Fruit fly (Drosophila melanogaster) whole organism, embryonic: ENCODE data around the gene Gr36b.

Experiments used
- Antp ChIP-seq: fragments of 200-800 bp; sonication (Bioruptor generic); optimal IDR thresholded peaks from 3 replicates; lab custom pipeline; 2016; ENCODE audit warnings: missing biosample characterization, missing genetic modification characterization
- Asciz ChIP-seq: fragments of 200-800 bp; sonication (Bioruptor generic); optimal IDR thresholded peaks from 2 replicates; lab custom pipeline; 2017; ENCODE audit warnings: missing biosample characterization, mild to moderate bottlenecking, missing genetic modification characterization, missing genetic modification reagents
- CG10543 ChIP-seq: fragments of 200-800 bp; sonication (Bioruptor generic); optimal IDR thresholded peaks from 3 replicates; lab custom pipeline; 2017; ENCODE audit warnings: missing biosample characterization, mild to moderate bottlenecking, missing genetic modification characterization, moderate library complexity
- CG11504 ChIP-seq: fragments of 200-800 bp; sonication (Bioruptor generic); optimal IDR thresholded peaks from 3 replicates; lab custom pipeline; 2019; ENCODE audit warnings: missing biosample characterization, mild to moderate bottlenecking, missing genetic modification characterization, moderate library complexity
- CG12071 ChIP-seq: fragments of 200-800 bp; sonication (Bioruptor generic); optimal IDR thresholded peaks from 3 replicates; lab custom pipeline; 2018; ENCODE audit warnings: missing biosample characterization, mild to moderate bottlenecking, missing genetic modification characterization
- CG1233 ChIP-seq: fragments of 200-800 bp; sonication (Bioruptor generic); optimal IDR thresholded peaks from 4 replicates; lab custom pipeline; 2018; ENCODE audit warnings: missing biosample characterization, mild to moderate bottlenecking, missing genetic modification characterization
- CG12391 ChIP-seq: fragments of 200-800 bp; sonication (Bioruptor generic); optimal IDR thresholded peaks from 3 replicates; lab custom pipeline; 2018; ENCODE audit warnings: missing biosample characterization, mild to moderate bottlenecking, missing genetic modification characterization, moderate library complexity
- CG12744 ChIP-seq: fragments of 200-800 bp; sonication (Bioruptor generic); optimal IDR thresholded peaks from 2 replicates; lab custom pipeline; 2016; ENCODE audit warnings: missing biosample characterization, missing genetic modification characterization
- CG13123 ChIP-seq: fragments of 200-800 bp; sonication (Bioruptor generic); optimal IDR thresholded peaks from 2 replicates; lab custom pipeline; 2016; ENCODE audit warnings: missing biosample characterization, missing genetic modification characterization
- CG13775 ChIP-seq: fragments of 200-800 bp; sonication (Bioruptor generic); optimal IDR thresholded peaks from 3 replicates; lab custom pipeline; 2017; ENCODE audit warnings: missing biosample characterization, mild to moderate bottlenecking, missing genetic modification characterization
- CG1529 ChIP-seq: fragments of 200-800 bp; sonication (Bioruptor generic); optimal IDR thresholded peaks from 3 replicates; lab custom pipeline; 2018; ENCODE audit warnings: missing biosample characterization, missing genetic modification characterization
- CG15514 ChIP-seq: fragments of 200-800 bp; sonication (Bioruptor generic); optimal IDR thresholded peaks from 3 replicates; lab custom pipeline; 2017; ENCODE audit warnings: missing biosample characterization, missing genetic modification characterization, mild to moderate bottlenecking, moderate library complexity, missing genetic modification reagents
- CG17328 ChIP-seq: fragments of 200-800 bp; sonication (Bioruptor generic); IDR thresholded peaks from 2 replicates; pipeline ENCODE4 v1.3.6; 2022; ENCODE audit warnings: missing biosample characterization, missing genetic modification characterization
- CG17568 ChIP-seq: fragments of 200-800 bp; sonication (Bioruptor generic); optimal IDR thresholded peaks from 2 replicates; lab custom pipeline; 2018; ENCODE audit warnings: missing biosample characterization, mild to moderate bottlenecking, missing genetic modification characterization, moderate library complexity
- CG1792 ChIP-seq: fragments of 200-800 bp; sonication (Bioruptor generic); optimal IDR thresholded peaks from 2 replicates; lab custom pipeline; 2016; ENCODE audit warnings: missing biosample characterization, missing genetic modification characterization
- CG18599 ChIP-seq: fragments of 200-800 bp; sonication (Bioruptor generic); optimal IDR thresholded peaks from 3 replicates; lab custom pipeline; 2017; ENCODE audit warnings: missing biosample characterization, missing genetic modification characterization, mild to moderate bottlenecking, moderate library complexity, missing genetic modification reagents
- CG2678 ChIP-seq: fragments of 200-800 bp; sonication (Bioruptor generic); optimal IDR thresholded peaks from 3 replicates; lab custom pipeline; 2019; ENCODE audit warnings: missing biosample characterization, mild to moderate bottlenecking, missing genetic modification characterization, moderate library complexity
- CG4424 ChIP-seq: fragments of 200-800 bp; sonication (Bioruptor generic); optimal IDR thresholded peaks from 3 replicates; lab custom pipeline; 2016; ENCODE audit warnings: missing biosample characterization, missing genetic modification characterization
- CG6689 ChIP-seq: fragments of 200-800 bp; sonication (Bioruptor generic); IDR thresholded peaks from 2 replicates; pipeline ENCODE4 v1.3.6; 2022; ENCODE audit warnings: missing biosample characterization, missing genetic modification characterization
- CG6765 ChIP-seq: fragments of 200-800 bp; sonication (Bioruptor generic); optimal IDR thresholded peaks from 3 replicates; lab custom pipeline; 2017; ENCODE audit warnings: missing biosample characterization, mild to moderate bottlenecking, missing genetic modification characterization
- CG7556 ChIP-seq: fragments of 200-800 bp; sonication (Bioruptor generic); optimal IDR thresholded peaks from 2 replicates; lab custom pipeline; 2017; ENCODE audit warnings: missing biosample characterization, mild to moderate bottlenecking, missing genetic modification characterization
- CG7745 ChIP-seq: fragments of 200-800 bp; sonication (Bioruptor generic); optimal IDR thresholded peaks from 2 replicates; lab custom pipeline; 2018; ENCODE audit warnings: missing biosample characterization, mild to moderate bottlenecking, missing genetic modification characterization, moderate library complexity
- CTCF ChIP-seq: fragments of 200-800 bp; sonication (Bioruptor generic); optimal IDR thresholded peaks from 2 replicates; lab custom pipeline; 2017; ENCODE audit warnings: missing biosample characterization, mild to moderate bottlenecking, missing genetic modification characterization, moderate library complexity
- D19A ChIP-seq: fragments of 200-800 bp; optimal IDR thresholded peaks from 3 replicates; lab custom pipeline; 2019; ENCODE audit warnings: missing biosample characterization, mild to moderate bottlenecking, missing genetic modification characterization, moderate library complexity
- Dad ChIP-seq: fragments of 200-800 bp; sonication (Bioruptor generic); optimal IDR thresholded peaks from 3 replicates; lab custom pipeline; 2016; ENCODE audit warnings: missing biosample characterization, missing genetic modification characterization
- Eip74EF ChIP-seq, 2 experiments: fragments of 200-800 bp in 1 of 2; fragments of >200 bp in 1 of 2; sonication (Bioruptor generic) in 1 of 2; optimal IDR thresholded peaks; 2 replicates each; lab custom pipeline; 2017 to 2019; ENCODE audit warnings: missing biosample characterization in 2 of 2, missing genetic modification characterization in 2 of 2, mild to moderate bottlenecking in 1 of 2, moderate library complexity in 1 of 2
- Ets65A ChIP-seq: fragments of 200-800 bp; sonication (Bioruptor generic); peaks from one replicate; lab custom pipeline; 2016; ENCODE audit warnings: missing biosample characterization, missing genetic modification characterization
- Fer2 ChIP-seq: fragments of 200-800 bp; sonication (Bioruptor generic); optimal IDR thresholded peaks from 2 replicates; lab custom pipeline; 2018; ENCODE audit warnings: missing biosample characterization, mild to moderate bottlenecking, missing genetic modification characterization, moderate library complexity
- Hr39 ChIP-seq: fragments of >200 bp; optimal IDR thresholded peaks from 2 replicates; lab custom pipeline; 2017
- Hsf ChIP-seq: fragments of 200-800 bp; sonication (Bioruptor generic); optimal IDR thresholded peaks from 3 replicates; lab custom pipeline; 2016; ENCODE audit warnings: missing biosample characterization, missing genetic modification characterization
- PHDP ChIP-seq: fragments of 200-800 bp; sonication (Bioruptor generic); optimal IDR thresholded peaks from 3 replicates; lab custom pipeline; 2018; ENCODE audit warnings: missing biosample characterization, mild to moderate bottlenecking, missing genetic modification characterization, moderate library complexity
- Rfx ChIP-seq: fragments of 200-800 bp; sonication (Bioruptor generic); IDR thresholded peaks from 2 replicates; pipeline ENCODE4 v1.3.6; 2022; ENCODE audit warnings: missing biosample characterization, missing genetic modification characterization
- Sin3A ChIP-seq: fragments of >200 bp; optimal IDR thresholded peaks from 2 replicates; lab custom pipeline; 2018
- Sox102F ChIP-seq: fragments of 200-800 bp; sonication (Bioruptor generic); optimal IDR thresholded peaks from 2 replicates; lab custom pipeline; 2018; ENCODE audit warnings: missing biosample characterization, mild to moderate bottlenecking, missing genetic modification characterization, moderate library complexity
- ab ChIP-seq: fragments of 200-800 bp; sonication (Bioruptor generic); optimal IDR thresholded peaks from 2 replicates; lab custom pipeline; 2016; ENCODE audit warnings: missing biosample characterization, missing genetic modification characterization
- bbx ChIP-seq: fragments of 200-800 bp; sonication (Bioruptor generic); IDR thresholded peaks from 2 replicates; pipeline ENCODE4 v1.3.6; 2022; ENCODE audit warnings: missing biosample characterization, missing genetic modification characterization; ENCODE audit not compliant: partially characterized antibody
- chinmo ChIP-seq: fragments of 200-800 bp; sonication (Bioruptor generic); IDR thresholded peaks from 4 replicates; pipeline ENCODE4 v1.3.6; 2022; ENCODE audit warnings: missing biosample characterization, missing genetic modification characterization; ENCODE audit not compliant: partially characterized antibody
- chn ChIP-seq: fragments of 200-800 bp; sonication (Bioruptor generic); optimal IDR thresholded peaks from 2 replicates; lab custom pipeline; 2016; ENCODE audit warnings: missing biosample characterization, missing genetic modification characterization
- crol ChIP-seq: fragments of 200-800 bp; sonication (Bioruptor generic); IDR thresholded peaks from 2 replicates; pipeline ENCODE4 v1.3.6; 2022; ENCODE audit warnings: missing biosample characterization, missing genetic modification characterization
- dysf ChIP-seq: fragments of 200-800 bp; sonication (Bioruptor generic); IDR thresholded peaks from 3 replicates; pipeline ENCODE4 v1.3.6; 2022; ENCODE audit warnings: missing biosample characterization, missing genetic modification characterization
- eve ChIP-seq, 2 experiments: fragments of >200 bp; optimal IDR thresholded peaks; 2 replicates each; lab custom pipeline; 2017; ENCODE audit warnings: missing biosample characterization in 2 of 2, missing genetic modification characterization in 2 of 2
- exex ChIP-seq: fragments of 200-800 bp; sonication (Bioruptor generic); optimal IDR thresholded peaks from 4 replicates; lab custom pipeline; 2018; ENCODE audit warnings: missing biosample characterization, mild to moderate bottlenecking, missing genetic modification characterization, moderate library complexity
- fd96Cb ChIP-seq: fragments of 200-800 bp; sonication (Bioruptor generic); optimal IDR thresholded peaks from 2 replicates; lab custom pipeline; 2018; ENCODE audit warnings: missing biosample characterization, mild to moderate bottlenecking, missing genetic modification characterization, moderate library complexity
- her ChIP-seq: fragments of 200-800 bp; sonication (Bioruptor generic); optimal IDR thresholded peaks from 2 replicates; lab custom pipeline; 2016; ENCODE audit warnings: missing biosample characterization, missing genetic modification characterization
- repo ChIP-seq: fragments of 200-800 bp; sonication (Bioruptor generic); optimal IDR thresholded peaks from 2 replicates; lab custom pipeline; 2016; ENCODE audit warnings: missing biosample characterization, missing genetic modification characterization
- rib ChIP-seq: fragments of 200-800 bp; sonication (Bioruptor generic); IDR thresholded peaks from 2 replicates; pipeline ENCODE4 v1.3.6; 2022; ENCODE audit warnings: missing biosample characterization, missing genetic modification characterization
- ro ChIP-seq: fragments of 200-800 bp; sonication (Bioruptor generic); IDR thresholded peaks from 2 replicates; pipeline ENCODE4 v1.3.6; 2022; ENCODE audit warnings: missing biosample characterization, missing genetic modification characterization
- scrt ChIP-seq: fragments of 200-800 bp; sonication (Bioruptor generic); optimal IDR thresholded peaks from 2 replicates; lab custom pipeline; 2018; ENCODE audit warnings: missing biosample characterization, mild to moderate bottlenecking, missing genetic modification characterization, moderate library complexity
- sisA ChIP-seq: fragments of 200-800 bp; sonication (Bioruptor generic); IDR thresholded peaks from 2 replicates; pipeline ENCODE4 v1.3.6; 2022; ENCODE audit warnings: missing biosample characterization, missing genetic modification characterization
- sna ChIP-seq: fragments of 200-800 bp; sonication (Bioruptor generic); IDR thresholded peaks from 2 replicates; pipeline ENCODE4 v1.3.6; 2022; ENCODE audit warnings: missing biosample characterization, missing genetic modification characterization; ENCODE audit not compliant: partially characterized antibody
- tgo ChIP-seq: fragments of 200-800 bp; sonication (Bioruptor generic); IDR thresholded peaks from 3 replicates; pipeline ENCODE4 v1.3.6; 2022; ENCODE audit warnings: missing biosample characterization, missing genetic modification characterization
- vfl ChIP-seq: fragments of 200-800 bp; sonication (Bioruptor generic); optimal IDR thresholded peaks from 2 replicates; lab custom pipeline; 2016; ENCODE audit warnings: missing biosample characterization, missing genetic modification characterization
- wor ChIP-seq: fragments of 200-800 bp; sonication (Bioruptor generic); IDR thresholded peaks from 2 replicates; pipeline ENCODE4 v1.3.6; 2022; ENCODE audit warnings: missing biosample characterization, missing genetic modification characterization

Gr36b gene

dm6 chr2L:17229394-17229793 is 50.8 kb downstream of the Gr36b start (continued):
- TF ChIP-seq Fer2 (tag; lab: Kevin White, UChicago) (no peak), CG6689 (GFP tag; lab: Robert Waterston, UW) (no peak), CG7556 (GFP tag; lab: Kevin White, UChicago) (peak; percentile 16), repo (GFP tag; lab: Kevin White, UChicago) (no peak), exex (tag; lab: Kevin White, UChicago) (no peak), PHDP (no peak), CG2678 (tag; lab: Kevin White, UChicago) (peak; percentile 47), Asciz (GFP tag; lab: Kevin White, UChicago) (peak; percentile 17), D19A (tag; lab: Kevin White, UChicago) (peak; percentile 10), Hsf (GFP tag; lab: Kevin White, UChicago) (no peak), sna (GFP tag; lab: Robert Waterston, UW) (no peak), Hr39 (lab: Kevin White, UChicago) (no peak), Dad (GFP tag; lab: Kevin White, UChicago) (no peak), CG18599 (GFP tag; lab: Kevin White, UChicago) (peak; percentile 9), fd96Cb (tag; lab: Kevin White, UChicago) (peak; percentile 38), Sox102F (peak; percentile 54), CG12744 (GFP tag; lab: Kevin White, UChicago) (no peak), CG4424 (peak; percentile 4), CG7745 (tag; lab: Kevin White, UChicago) (no peak), CG12391 (tag; lab: Kevin White, UChicago) (peak; percentile 9), sisA (no peak), CG13123 (GFP tag; lab: Kevin White, UChicago) (no peak), wor (GFP tag; lab: Robert Waterston, UW) (no peak), CG1233 (GFP tag; lab: Kevin White, UChicago) (no peak), CG17328 (GFP tag; lab: Robert Waterston, UW) (no peak), bbx (no peak), CTCF (GFP tag; lab: Kevin White, UChicago) (no peak), Rfx (GFP tag; lab: Robert Waterston, UW) (no peak), CG15514 (no peak), crol (GFP tag; lab: Robert Waterston, UW) (no peak), ab (GFP tag; lab: Kevin White, UChicago) (no peak), tgo (GFP tag; lab: Robert Waterston, UW) (no peak), CG12071 (GFP tag; lab: Kevin White, UChicago) (no peak), CG11504 (tag; lab: Kevin White, UChicago) (peak; percentile 55), vfl (no peak), her (GFP tag; lab: Kevin White, UChicago) (no peak), CG1529 (no peak), CG10543 (GFP tag; lab: Kevin White, UChicago) (no peak), Ets65A (peak; percentile 81), Eip74EF (GFP tag; optimal IDR thresholded peaks at IDR 0.05; lab: Kevin White, UChicago) (peak in 1 of 2 experiments; percentile 2), CG17568 (no peak), ro (GFP tag; lab: Robert Waterston, UW) (no peak), CG6765 (GFP tag; lab: Kevin White, UChicago) (no peak), chinmo (GFP tag; lab: Robert Waterston, UW) (no peak), Sin3A (lab: Kevin White, UChicago) (no peak), eve (GFP tag; optimal IDR thresholded peaks at IDR 0.05; lab: Kevin White, UChicago) (peak in 1 of 2 experiments; percentile 0), chn (no peak), rib (no peak), scrt (GFP tag; lab: Kevin White, UChicago) (no peak), CG13775 (GFP tag; lab: Kevin White, UChicago) (no peak), dysf (GFP tag; lab: Robert Waterston, UW) (0 out of 3 replicates have a peak, but pooled peaks have one; percentile 18), Antp (GFP tag; lab: Kevin White, UChicago) (no peak), CG1792 (GFP tag; lab: Kevin White, UChicago) (no peak)
